Worm (Caenorhabditis elegans): ENCODE measurements around the gene T13A10.2.
A peak's percentile ranks its signal among the peaks of the same experiment; 100 is the strongest.

T13A10.2 gene

ce11 chrIV:6269346-6269745, 16.2 kb downstream of the T13A10.2 start, which contains the start of gene srv-30:
srv-30 (minus strand) TSS chrIV:6269446.
- TF ChIP-seq ztf-4 (tag; optimal IDR thresholded peaks at IDR 0.05) (no peak), ets-5 (GFP tag; IDR thresholded peaks at IDR 0.05) (no peak), lin-15B (tag; optimal IDR thresholded peaks at IDR 0.05) (no peak), unc-130 (tag; optimal IDR thresholded peaks at IDR 0.05) (no peak), tbx-2 (tag; optimal IDR thresholded peaks at IDR 0.05) (no peak), ama-1 (optimal IDR thresholded peaks at IDR 0.05) (no peak), blmp-1 (tag; optimal IDR thresholded peaks at IDR 0.05) (no peak), zag-1 (tag; optimal IDR thresholded peaks at IDR 0.05) (no peak), ceh-63 (GFP tag; optimal IDR thresholded peaks at IDR 0.05) (no peak), C04F5.9 (tag; optimal IDR thresholded peaks at IDR 0.05) (no peak), nhr-19 (GFP tag; conservative IDR thresholded peaks at IDR 0.05) (no peak), skn-1 (tag; optimal IDR thresholded peaks at IDR 0.05) (no peak), ceh-90 (tag; optimal IDR thresholded peaks at IDR 0.05) (no peak), ces-1 (GFP tag; optimal IDR thresholded peaks at IDR 0.05) (no peak), unc-86 (tag; optimal IDR thresholded peaks at IDR 0.05) (no peak), fos-1 (tag; optimal IDR thresholded peaks at IDR 0.05) (no peak), aly-2 (tag; optimal IDR thresholded peaks at IDR 0.05) (no peak), snpc-4 (tag; optimal IDR thresholded peaks at IDR 0.05) (no peak), alr-1 (tag; optimal IDR thresholded peaks at IDR 0.05; ENCODE audit: borderline replicate concordance) (no peak)

- TF ChIP-seq C34B4.2 (tag; optimal IDR thresholded peaks at IDR 0.05) (no peak), fkh-4 (tag; optimal IDR thresholded peaks at IDR 0.05; ENCODE audit: borderline replicate concordance) (no peak), nhr-19 (GFP tag; conservative IDR thresholded peaks at IDR 0.05) (no peak), zag-1 (tag; optimal IDR thresholded peaks at IDR 0.05) (no peak), efl-3 (GFP tag; optimal IDR thresholded peaks at IDR 0.05) (no peak), rnt-1 (tag; optimal IDR thresholded peaks at IDR 0.05) (no peak)
Measured at ce11 chrIV:6271923-6272322, 18.8 kb downstream of the T13A10.2 start, which contains the start of gene srv-31. srv-31 (minus strand) TSS chrIV:6272023.

- TF ChIP-seq nhr-11 (tag; optimal IDR thresholded peaks at IDR 0.05), result no peak
- no peak for TF ChIP-seq alr-1 (tag; optimal IDR thresholded peaks at IDR 0.05; ENCODE audit: borderline replicate concordance)
- TF ChIP-seq skn-1 (tag; optimal IDR thresholded peaks at IDR 0.05), result no peak
- TF ChIP-seq hlh-17 (GFP tag; optimal IDR thresholded peaks at IDR 0.05; ENCODE audit: borderline replicate concordance), result no peak
- TF ChIP-seq pqm-1 (tag; optimal IDR thresholded peaks at IDR 0.05), result peak; percentile 65
- no peak for TF ChIP-seq ztf-4 (tag; optimal IDR thresholded peaks at IDR 0.05)
- no peak for TF ChIP-seq fos-1 (tag; optimal IDR thresholded peaks at IDR 0.05)
- no peak for TF ChIP-seq elt-3 (tag; optimal IDR thresholded peaks at IDR 0.05)
- peak; percentile 55 for TF ChIP-seq elt-2 (tag; optimal IDR thresholded peaks at IDR 0.05)
- no peak for TF ChIP-seq unc-62 (GFP tag; optimal IDR thresholded peaks at IDR 0.05)
- TF ChIP-seq nhr-85 (tag), result no peak
- TF ChIP-seq tlp-1 (tag; optimal IDR thresholded peaks at IDR 0.05), result peak; percentile 39
- TF ChIP-seq F16B12.6 (tag; optimal IDR thresholded peaks at IDR 0.05), result no peak
- TF ChIP-seq efl-1 (optimal IDR thresholded peaks at IDR 0.05), result no peak
- no peak for TF ChIP-seq efl-1 (GFP tag; optimal IDR thresholded peaks at IDR 0.05 in 1 of 2)
- no peak for TF ChIP-seq rnt-1 (tag; optimal IDR thresholded peaks at IDR 0.05)
- TF ChIP-seq dsc-1 (tag; optimal IDR thresholded peaks at IDR 0.05), result no peak
Measured at ce11 chrIV:6275671-6276209, 22.6 kb downstream of the T13A10.2 start, which contains the start of the genes aat-4 and T13A10.1. aat-4 (minus strand) TSS chrIV:6275721. T13A10.1 (plus strand) TSS chrIV:6276081.

DNA sequence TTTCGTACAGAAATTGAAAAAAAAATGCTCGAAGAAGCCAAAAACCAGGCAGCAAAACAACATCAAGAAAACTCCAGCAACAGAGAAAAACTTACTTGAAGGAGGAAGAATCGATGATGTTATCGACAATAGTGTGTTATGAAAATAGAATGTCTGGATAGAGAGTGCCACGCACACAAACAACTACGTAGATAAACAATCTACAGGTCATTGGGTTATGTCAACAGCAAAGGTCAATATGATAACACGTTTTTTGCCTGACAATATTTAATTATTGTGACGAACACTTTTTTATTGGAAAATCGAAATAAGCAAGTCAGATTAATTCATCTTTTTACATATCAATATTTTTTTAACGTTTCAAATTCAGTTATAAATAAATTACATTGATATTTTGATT, 26.3 kb downstream of the T13A10.2 start, which contains the start of gene sams-5:
TSS of gene sams-5 (minus strand) at position 131 of the 400 bp plus-strand sequence.
- TF ChIP-seq ces-1 (GFP tag; optimal IDR thresholded peaks at IDR 0.05), result no peak
- no peak for TF ChIP-seq nhr-28 (tag; optimal IDR thresholded peaks at IDR 0.05)
- no peak for TF ChIP-seq tlp-1 (tag; optimal IDR thresholded peaks at IDR 0.05)
- no peak for TF ChIP-seq lin-14 (GFP tag; optimal IDR thresholded peaks at IDR 0.05)
- no peak for TF ChIP-seq vab-15 (tag; optimal IDR thresholded peaks at IDR 0.05)
- TF ChIP-seq mab-9 (GFP tag; IDR thresholded peaks at IDR 0.05), result no peak
- no peak for TF ChIP-seq nhr-71 (tag; optimal IDR thresholded peaks at IDR 0.05)
- no peak for TF ChIP-seq nhr-11 (tag; optimal IDR thresholded peaks at IDR 0.05)
- no peak for TF ChIP-seq jun-1 (tag; optimal IDR thresholded peaks at IDR 0.05)
- no peak for TF ChIP-seq fkh-4 (tag; optimal IDR thresholded peaks at IDR 0.05; ENCODE audit: borderline replicate concordance)
- TF ChIP-seq ceh-8 (GFP tag; optimal IDR thresholded peaks at IDR 0.05), result no peak
- no peak for TF ChIP-seq efl-1 (optimal IDR thresholded peaks at IDR 0.05)
- no peak for TF ChIP-seq efl-1 (GFP tag; optimal IDR thresholded peaks at IDR 0.05 in 1 of 2)
- TF ChIP-seq ceh-82 (tag; optimal IDR thresholded peaks at IDR 0.05), result no peak
- no peak for TF ChIP-seq C16A3.4 (tag; optimal IDR thresholded peaks at IDR 0.05)
- no peak for TF ChIP-seq pax-3 (tag; optimal IDR thresholded peaks at IDR 0.05)
- TF ChIP-seq ceh-88 (GFP tag; IDR thresholded peaks at IDR 0.05), result no peak
